Fruit fly (Drosophila melanogaster) whole organism, embryonic: Measurements from ENCODE around the gene CG42307.
A peak's percentile ranks its signal among the peaks of the same experiment; 100 is the strongest.

Source experiments
- Atf6 ChIP-seq: fragments of 200-800 bp; sonication (Bioruptor generic); IDR thresholded peaks from 2 replicates; pipeline ENCODE4 v1.3.6; 2022; ENCODE audit warnings: missing biosample characterization, missing genetic modification characterization
- Bgb ChIP-seq: fragments of 200-800 bp; sonication (Bioruptor generic); IDR thresholded peaks from 2 replicates; pipeline ENCODE4 v1.3.6; 2022; ENCODE audit warnings: missing biosample characterization, missing genetic modification characterization; ENCODE audit not compliant: partially characterized antibody
- CG10267 ChIP-seq: fragments of 200-800 bp; sonication (Bioruptor generic); optimal IDR thresholded peaks from 2 replicates; lab custom pipeline; 2018; ENCODE audit warnings: missing biosample characterization, mild to moderate bottlenecking, missing genetic modification characterization, moderate library complexity
- CG11504 ChIP-seq: fragments of 200-800 bp; sonication (Bioruptor generic); optimal IDR thresholded peaks from 3 replicates; lab custom pipeline; 2019; ENCODE audit warnings: missing biosample characterization, mild to moderate bottlenecking, missing genetic modification characterization, moderate library complexity
- CG1233 ChIP-seq: fragments of 200-800 bp; sonication (Bioruptor generic); optimal IDR thresholded peaks from 4 replicates; lab custom pipeline; 2018; ENCODE audit warnings: missing biosample characterization, mild to moderate bottlenecking, missing genetic modification characterization
- CG12659 ChIP-seq: fragments of 200-800 bp; sonication (Bioruptor generic); optimal IDR thresholded peaks from 3 replicates; lab custom pipeline; 2017; ENCODE audit warnings: mild to moderate bottlenecking, missing biosample characterization, missing genetic modification reagents, missing genetic modification characterization
- CG12769 ChIP-seq: fragments of 200-800 bp; sonication (Bioruptor generic); optimal IDR thresholded peaks from 2 replicates; lab custom pipeline; 2019; ENCODE audit warnings: missing biosample characterization, mild to moderate bottlenecking, missing genetic modification characterization, moderate library complexity
- CG13287 ChIP-seq: fragments of 200-800 bp; sonication (Bioruptor generic); IDR thresholded peaks from 2 replicates; pipeline ENCODE4 v1.3.6; 2022; ENCODE audit warnings: missing biosample characterization, missing genetic modification characterization; ENCODE audit not compliant: partially characterized antibody
- CG14860 ChIP-seq: fragments of 200-800 bp; sonication (Bioruptor generic); IDR thresholded peaks from 3 replicates; pipeline ENCODE4 v1.3.6; 2022; ENCODE audit warnings: missing biosample characterization, missing genetic modification characterization; ENCODE audit not compliant: partially characterized antibody
- CG15601 ChIP-seq: fragments of 200-800 bp; sonication (Bioruptor generic); optimal IDR thresholded peaks from 3 replicates; lab custom pipeline; 2019; ENCODE audit warnings: missing biosample characterization, mild to moderate bottlenecking, missing genetic modification characterization, moderate library complexity
- CG2116 ChIP-seq: fragments of 200-800 bp; sonication (Bioruptor generic); optimal IDR thresholded peaks from 3 replicates; lab custom pipeline; 2018; ENCODE audit warnings: missing biosample characterization, mild to moderate bottlenecking, missing genetic modification characterization
- CG2129 ChIP-seq: fragments of 200-800 bp; sonication (Bioruptor generic); IDR thresholded peaks from 2 replicates; pipeline ENCODE4 v1.3.6; 2022; ENCODE audit warnings: missing biosample characterization, missing genetic modification characterization; ENCODE audit not compliant: partially characterized antibody
- CG30431 ChIP-seq: fragments of 200-800 bp; sonication (Bioruptor generic); optimal IDR thresholded peaks from 2 replicates; lab custom pipeline; 2017; ENCODE audit warnings: missing biosample characterization, missing genetic modification characterization
- CG4617 ChIP-seq: fragments of 200-800 bp; sonication (Bioruptor generic); optimal IDR thresholded peaks from 3 replicates; lab custom pipeline; 2016; ENCODE audit warnings: missing biosample characterization, missing genetic modification characterization, borderline replicate concordance
- CG7839 ChIP-seq: fragments of 200-800 bp; sonication (Bioruptor generic); optimal IDR thresholded peaks from 3 replicates; lab custom pipeline; 2018; ENCODE audit warnings: missing biosample characterization, mild to moderate bottlenecking, missing genetic modification characterization, moderate library complexity
- CoRest ChIP-seq: fragments of 200-800 bp; sonication (Bioruptor generic); optimal IDR thresholded peaks from 3 replicates; lab custom pipeline; 2018; ENCODE audit warnings: missing biosample characterization, mild to moderate bottlenecking, missing genetic modification characterization, moderate library complexity
- Dad ChIP-seq: fragments of 200-800 bp; sonication (Bioruptor generic); optimal IDR thresholded peaks from 3 replicates; lab custom pipeline; 2016; ENCODE audit warnings: missing biosample characterization, missing genetic modification characterization
- Dp ChIP-seq: fragments of 200-800 bp; sonication (Bioruptor generic); optimal IDR thresholded peaks from 2 replicates; lab custom pipeline; 2018; ENCODE audit warnings: missing biosample characterization, mild to moderate bottlenecking, missing genetic modification characterization, moderate library complexity
- Dref ChIP-seq: fragments of 200-800 bp; sonication (Bioruptor generic); IDR thresholded peaks from 2 replicates; pipeline ENCODE4 v1.3.6; 2022; ENCODE audit warnings: missing biosample characterization, missing genetic modification characterization
- Drgx ChIP-seq: fragments of 200-800 bp; sonication (Bioruptor generic); IDR thresholded peaks from 2 replicates; pipeline ENCODE4 v1.3.6; 2022; ENCODE audit warnings: missing biosample characterization, missing genetic modification characterization
- Elba2 ChIP-seq: fragments of 200-800 bp; sonication (Bioruptor generic); optimal IDR thresholded peaks from 3 replicates; lab custom pipeline; 2016; ENCODE audit warnings: missing biosample characterization, missing genetic modification characterization
- Ets97D ChIP-seq: fragments of 200-800 bp; sonication (Bioruptor generic); optimal IDR thresholded peaks from 3 replicates; lab custom pipeline; 2016; ENCODE audit warnings: missing biosample characterization, missing genetic modification characterization
- Lhr ChIP-seq: fragments of 200-800 bp; sonication (Bioruptor generic); optimal IDR thresholded peaks from 3 replicates; lab custom pipeline; 2017; ENCODE audit warnings: mild to moderate bottlenecking, missing biosample characterization, missing genetic modification reagents, missing genetic modification characterization
- Max ChIP-seq: fragments of 200-800 bp; sonication (Bioruptor generic); optimal IDR thresholded peaks from 2 replicates; lab custom pipeline; 2016; ENCODE audit warnings: missing biosample characterization, mild to moderate bottlenecking, missing genetic modification characterization
- Med ChIP-seq: fragments of 200-800 bp; sonication (Bioruptor generic); peaks from one replicate; lab custom pipeline; 2016; ENCODE audit warnings: missing biosample characterization, missing genetic modification characterization, mild to moderate bottlenecking, inconsistent platforms, moderate library complexity
- Nf-YB ChIP-seq: fragments of 200-800 bp; sonication (Bioruptor generic); optimal IDR thresholded peaks from 3 replicates; lab custom pipeline; 2019; ENCODE audit warnings: missing biosample characterization, mild to moderate bottlenecking, missing genetic modification characterization, moderate library complexity
- Optix ChIP-seq: fragments of 200-800 bp; sonication (Bioruptor generic); IDR thresholded peaks from 3 replicates; pipeline ENCODE4 v1.3.6; 2022; ENCODE audit warnings: missing biosample characterization, missing genetic modification characterization
- Scr ChIP-seq: fragments of 200-800 bp; sonication (Bioruptor generic); IDR thresholded peaks from 2 replicates; pipeline ENCODE4 v1.3.6; 2022; ENCODE audit warnings: missing biosample characterization, missing genetic modification characterization; ENCODE audit not compliant: partially characterized antibody
- Sin3A ChIP-seq: fragments of >200 bp; optimal IDR thresholded peaks from 2 replicates; lab custom pipeline; 2018
- Stat92E ChIP-seq, 3 experiments: fragments of >200 bp in 2 of 3; fragments of 200-800 bp in 1 of 3; sonication (Bioruptor generic) in 1 of 3; optimal IDR thresholded peaks; 2 replicates each; lab custom pipeline; 2017 to 2019; ENCODE audit warnings: missing biosample characterization in 3 of 3, missing genetic modification characterization in 3 of 3, mild to moderate bottlenecking in 1 of 3, moderate library complexity in 1 of 3
- Xbp1 ChIP-seq: fragments of 200-800 bp; sonication (Bioruptor generic); optimal IDR thresholded peaks from 3 replicates; lab custom pipeline; 2016; ENCODE audit warnings: missing biosample characterization, mild to moderate bottlenecking, missing genetic modification characterization
- amos ChIP-seq: fragments of 200-800 bp; sonication (Bioruptor generic); IDR thresholded peaks from 2 replicates; pipeline ENCODE4 v1.3.6; 2022; ENCODE audit warnings: missing biosample characterization, missing genetic modification characterization; ENCODE audit not compliant: partially characterized antibody
- bbx ChIP-seq: fragments of 200-800 bp; sonication (Bioruptor generic); IDR thresholded peaks from 2 replicates; pipeline ENCODE4 v1.3.6; 2022; ENCODE audit warnings: missing biosample characterization, missing genetic modification characterization; ENCODE audit not compliant: partially characterized antibody
- cad ChIP-seq: fragments of >200 bp; optimal IDR thresholded peaks from 2 replicates; lab custom pipeline; 2017; ENCODE audit warnings: missing biosample characterization, missing genetic modification characterization
- dpn ChIP-seq, 2 experiments: fragments of 200-800 bp; sonication (Bioruptor generic); optimal IDR thresholded peaks; 3 replicates each; lab custom pipeline; 2016; ENCODE audit warnings: missing biosample characterization in 2 of 2, missing genetic modification characterization in 2 of 2
- ems ChIP-seq: fragments of 200-800 bp; sonication (Bioruptor generic); optimal IDR thresholded peaks from 3 replicates; lab custom pipeline; 2016; ENCODE audit warnings: missing biosample characterization, missing genetic modification characterization
- gcm ChIP-seq: fragments of 200-800 bp; sonication (Bioruptor generic); optimal IDR thresholded peaks from 2 replicates; lab custom pipeline; 2019; ENCODE audit warnings: missing biosample characterization, mild to moderate bottlenecking, missing genetic modification characterization, moderate library complexity
- gsb-n ChIP-seq: fragments of 200-800 bp; sonication (Bioruptor generic); optimal IDR thresholded peaks from 3 replicates; lab custom pipeline; 2018; ENCODE audit warnings: missing biosample characterization, mild to moderate bottlenecking, missing genetic modification characterization
- hb ChIP-seq: fragments of 200-800 bp; sonication (Bioruptor generic); IDR thresholded peaks from 3 replicates; pipeline ENCODE4 v1.3.6; 2022; ENCODE audit warnings: missing biosample characterization, missing genetic modification characterization; ENCODE audit not compliant: partially characterized antibody
- her ChIP-seq: fragments of 200-800 bp; sonication (Bioruptor generic); optimal IDR thresholded peaks from 2 replicates; lab custom pipeline; 2016; ENCODE audit warnings: missing biosample characterization, missing genetic modification characterization
- mam ChIP-seq: fragments of 200-800 bp; sonication (Bioruptor generic); optimal IDR thresholded peaks from 3 replicates; lab custom pipeline; 2016; ENCODE audit warnings: missing biosample characterization, missing genetic modification characterization
- mld ChIP-seq: fragments of 200-800 bp; sonication (Bioruptor generic); IDR thresholded peaks from 3 replicates; pipeline ENCODE4 v1.3.6; 2022; ENCODE audit warnings: missing biosample characterization, missing genetic modification characterization; ENCODE audit not compliant: partially characterized antibody
- nmo ChIP-seq: fragments of 200-800 bp; sonication (Bioruptor generic); optimal IDR thresholded peaks from 2 replicates; lab custom pipeline; 2018; ENCODE audit warnings: missing biosample characterization, mild to moderate bottlenecking, missing genetic modification characterization, moderate library complexity
- tna ChIP-seq: fragments of 200-800 bp; sonication (Bioruptor generic); IDR thresholded peaks from 2 replicates; pipeline ENCODE4 v1.3.6; 2022; ENCODE audit warnings: missing biosample characterization, missing genetic modification characterization; ENCODE audit not compliant: partially characterized antibody
- zen ChIP-seq: fragments of 200-800 bp; sonication (Bioruptor generic); optimal IDR thresholded peaks from 3 replicates; lab custom pipeline; 2018; ENCODE audit warnings: missing biosample characterization, mild to moderate bottlenecking, missing genetic modification characterization, moderate library complexity

Gene CG42307

dm6 chr3L:7323348-7323747, 5.6 kb upstream of the CG42307 start, which contains the start of the genes RhoGEF4 and Rint1 (continued):
- peak; percentile 73; the same call in 2 of the 3 replicates for TF ChIP-seq Optix
- no peak for TF ChIP-seq CG12769
- peak; percentile 61 for TF ChIP-seq CG30431 (GFP tag; lab: Kevin White, UChicago)
- TF ChIP-seq bbx (GFP tag; lab: Robert Waterston, UW), result no peak
- no peak for TF ChIP-seq hb (GFP tag; lab: Robert Waterston, UW)
- peak; percentile 72 for TF ChIP-seq CG15601 (tag; lab: Kevin White, UChicago)

dm6 chr3L:7326676-7327075, 2.3 kb upstream of the CG42307 start:
- TF ChIP-seq gcm (peak; percentile 83), Med (GFP tag; lab: Kevin White, UChicago) (peak; percentile 15), zen (no peak), her (GFP tag; lab: Kevin White, UChicago) (no peak)

- TF ChIP-seq Bgb (GFP tag; lab: Robert Waterston, UW) (peak; percentile 70), CoRest (tag; lab: Kevin White, UChicago) (peak; percentile 15), CG12659 (GFP tag; lab: Kevin White, UChicago) (peak; percentile 4), CG10267 (tag; lab: Kevin White, UChicago) (peak; percentile 47), CG15601 (tag; lab: Kevin White, UChicago) (no peak), ems (GFP tag; lab: Kevin White, UChicago) (no peak), tna (GFP tag; lab: Robert Waterston, UW) (peak; percentile 67), Elba2 (peak; percentile 88), Stat92E (GFP tag; optimal IDR thresholded peaks at IDR 0.05; lab: Kevin White, UChicago) (peak in 1 of 3 experiments; percentile 73), Scr (GFP tag; lab: Robert Waterston, UW) (peak; percentile 61), Dad (GFP tag; lab: Kevin White, UChicago) (no peak), CG7839 (tag; lab: Kevin White, UChicago) (no peak), gsb-n (tag; lab: Kevin White, UChicago) (peak; percentile 89), gcm (peak; percentile 53), CG2129 (GFP tag; lab: Robert Waterston, UW) (peak; percentile 53), CG4617 (GFP tag; lab: Kevin White, UChicago) (peak; percentile 62), Atf6 (GFP tag; lab: Robert Waterston, UW) (no peak), Sin3A (lab: Kevin White, UChicago) (peak; percentile 10), Ets97D (GFP tag; lab: Kevin White, UChicago) (peak; percentile 56), Nf-YB (GFP tag; lab: Kevin White, UChicago) (peak; percentile 7), Drgx (GFP tag; lab: Robert Waterston, UW) (no peak), mld (GFP tag; lab: Robert Waterston, UW) (peak; percentile 76; the same call in 2 of the 3 replicates), Dp (GFP tag; lab: Kevin White, UChicago) (peak; percentile 34), CG1233 (GFP tag; lab: Kevin White, UChicago) (no peak), Lhr (GFP tag; lab: Kevin White, UChicago) (peak; percentile 46), mam (peak; percentile 3), Max (GFP tag; lab: Kevin White, UChicago) (peak; percentile 31), CG14860 (GFP tag; lab: Robert Waterston, UW) (peak; percentile 40; the same call in 1 of the 3 replicates), amos (peak; percentile 66), cad (GFP tag; lab: Kevin White, UChicago) (no peak), CG11504 (tag; lab: Kevin White, UChicago) (peak; percentile 98), dpn (GFP tag; optimal IDR thresholded peaks at IDR 0.05; lab: Kevin White, UChicago) (no peak), nmo (peak; percentile 42), CG2116 (GFP tag; lab: Kevin White, UChicago) (peak; percentile 99), Xbp1 (GFP tag; lab: Kevin White, UChicago) (no peak), zen (peak; percentile 6), Dref (peak; percentile 84), CG13287 (peak; percentile 76)
These were observed 6.1 kb downstream of the CG42307 start, which contains the start of the genes wrm1 and wrm2 for dm6 chr3L:7334990-7335389. Gene wrm1, minus strand, starts transcription at chr3L:7335226. Gene wrm2, minus strand, starts transcription at chr3L:7335226.
